Worm (Caenorhabditis elegans) whole organism, late embryonic: ENCODE measurements around the gene clec-71.

Experiments used
- C38D4.7 ChIP-seq: fragments of 200-800 bp; sonication (Bioruptor generic); optimal IDR thresholded peaks from 2 replicates; lab custom pipeline; 2018; ENCODE audit warnings: mild to moderate bottlenecking, missing genetic modification characterization, moderate library complexity, missing compliant biosample characterization
- F13H6.1 ChIP-seq: sonication (generic microtip); optimal IDR thresholded peaks from 2 replicates; lab custom pipeline; 2016; ENCODE audit warnings: missing genetic modification characterization, missing compliant biosample characterization
- T23F11.4 ChIP-seq: fragments of 200-800 bp; sonication (Bioruptor generic); optimal IDR thresholded peaks from 2 replicates; lab custom pipeline; 2018; ENCODE audit warnings: mild to moderate bottlenecking, missing genetic modification characterization, missing compliant biosample characterization
- Y22D7AL.16 ChIP-seq: sonication (generic microtip); optimal IDR thresholded peaks from 2 replicates; lab custom pipeline; 2016; ENCODE audit warnings: missing genetic modification characterization, missing compliant biosample characterization
- ceh-18 ChIP-seq: sonication (generic microtip); optimal IDR thresholded peaks from 2 replicates; lab custom pipeline; 2016; ENCODE audit warnings: missing genetic modification characterization, missing compliant biosample characterization
- ceh-19 ChIP-seq: fragments of 200-800 bp; sonication (Bioruptor generic); optimal IDR thresholded peaks from 2 replicates; lab custom pipeline; 2018; ENCODE audit warnings: mild to moderate bottlenecking, missing genetic modification characterization, missing compliant biosample characterization
- ceh-2 ChIP-seq: sonication (generic microtip); optimal IDR thresholded peaks from 2 replicates; lab custom pipeline; 2016; ENCODE audit warnings: missing genotype, missing genetic modification characterization, missing compliant biosample characterization
- ceh-22 ChIP-seq: sonication (generic microtip); optimal IDR thresholded peaks from 2 replicates; lab custom pipeline; 2017; ENCODE audit warnings: missing biosample characterization, missing genetic modification characterization
- ceh-24 ChIP-seq: sonication (generic microtip); optimal IDR thresholded peaks from 2 replicates; lab custom pipeline; 2016; ENCODE audit warnings: mild to moderate bottlenecking, missing genetic modification characterization, missing compliant biosample characterization
- ceh-31 ChIP-seq: sonication (generic microtip); optimal IDR thresholded peaks from 2 replicates; lab custom pipeline; 2016; ENCODE audit warnings: missing genetic modification characterization, missing compliant biosample characterization
- ceh-6 ChIP-seq: fragments of 200-800 bp; sonication (Bioruptor generic); optimal IDR thresholded peaks from 2 replicates; lab custom pipeline; 2018; ENCODE audit warnings: mild to moderate bottlenecking, missing genetic modification characterization, missing compliant biosample characterization
- ceh-9 ChIP-seq: sonication (generic microtip); optimal IDR thresholded peaks from 2 replicates; lab custom pipeline; 2016; ENCODE audit warnings: mild to moderate bottlenecking, missing genetic modification characterization, inconsistent platforms, missing compliant biosample characterization
- dmd-4 ChIP-seq: sonication (generic microtip); optimal IDR thresholded peaks from 2 replicates; lab custom pipeline; 2016; ENCODE audit warnings: borderline replicate concordance, missing genetic modification characterization, missing compliant biosample characterization
- elt-2 ChIP-seq: sonication (generic microtip); optimal IDR thresholded peaks from 2 replicates; lab custom pipeline; 2016; ENCODE audit warnings: missing genetic modification reagents, missing genetic modification characterization, missing compliant biosample characterization
- ets-4 ChIP-seq: sonication (generic microtip); optimal IDR thresholded peaks from 2 replicates; lab custom pipeline; 2016; ENCODE audit warnings: missing genetic modification characterization, missing compliant biosample characterization
- eyg-1 ChIP-seq: sonication (generic microtip); optimal IDR thresholded peaks from 2 replicates; lab custom pipeline; 2016; ENCODE audit warnings: missing genotype, missing genetic modification characterization, missing compliant biosample characterization
- fax-1 ChIP-seq: sonication (generic microtip); optimal IDR thresholded peaks from 2 replicates; lab custom pipeline; 2016; ENCODE audit warnings: missing genotype, missing genetic modification characterization, missing compliant biosample characterization
- fkh-10 ChIP-seq: fragments of 150-350 bp; optimal IDR thresholded peaks from 2 replicates; lab custom pipeline; 2014; ENCODE audit warnings: missing biosample characterization, missing genetic modification reagents, missing genetic modification characterization
- lim-6 ChIP-seq: sonication (generic microtip); optimal IDR thresholded peaks from 2 replicates; lab custom pipeline; 2016; ENCODE audit warnings: missing genetic modification characterization, missing compliant biosample characterization
- madf-2 ChIP-seq: sonication (generic microtip); optimal IDR thresholded peaks from 2 replicates; lab custom pipeline; 2017; ENCODE audit warnings: missing genetic modification characterization, missing compliant biosample characterization
- mec-3 ChIP-seq: sonication (generic microtip); optimal IDR thresholded peaks from 2 replicates; lab custom pipeline; 2016; ENCODE audit warnings: borderline replicate concordance, missing genetic modification characterization, missing compliant biosample characterization
- nfya-1 ChIP-seq: sonication (generic microtip); optimal IDR thresholded peaks from 2 replicates; lab custom pipeline; 2017; ENCODE audit warnings: missing genetic modification characterization, mild to moderate bottlenecking, missing compliant biosample characterization, antibody characterized with exemption, moderate library complexity
- nhr-11 ChIP-seq: fragments of 150-350 bp; optimal IDR thresholded peaks from 2 replicates; lab custom pipeline; 2014; ENCODE audit warnings: missing biosample characterization, missing genetic modification characterization
- nhr-232 ChIP-seq: sonication (generic microtip); optimal IDR thresholded peaks from 2 replicates; lab custom pipeline; 2016; ENCODE audit warnings: missing genetic modification characterization, missing compliant biosample characterization
- pag-3 ChIP-seq: sonication (generic microtip); optimal IDR thresholded peaks from 2 replicates; lab custom pipeline; 2016; ENCODE audit warnings: missing compliant biosample characterization, missing genetic modification characterization, borderline replicate concordance
- pat-9 ChIP-seq: fragments of 200-800 bp; sonication (Bioruptor generic); optimal IDR thresholded peaks from 2 replicates; lab custom pipeline; 2018; ENCODE audit warnings: mild to moderate bottlenecking, missing genetic modification characterization, moderate library complexity, missing compliant biosample characterization
- pax-1 ChIP-seq: fragments of 150-350 bp; optimal IDR thresholded peaks from 2 replicates; lab custom pipeline; 2014; ENCODE audit warnings: missing biosample characterization, missing genetic modification characterization
- pha-2 ChIP-seq: sonication (generic microtip); optimal IDR thresholded peaks from 2 replicates; lab custom pipeline; 2017; ENCODE audit warnings: mild to moderate bottlenecking, missing genetic modification characterization, missing compliant biosample characterization
- pha-4 ChIP-seq: fragments of 150-350 bp; optimal IDR thresholded peaks from 2 replicates; lab custom pipeline; 2018; ENCODE audit warnings: missing biosample characterization, missing genetic modification reagents, missing genetic modification characterization
- ref-2 ChIP-seq: sonication (generic microtip); optimal IDR thresholded peaks from 2 replicates; lab custom pipeline; 2016; ENCODE audit warnings: missing genetic modification characterization, missing compliant biosample characterization
- rnt-1 ChIP-seq: sonication (generic microtip); optimal IDR thresholded peaks from 2 replicates; lab custom pipeline; 2016; ENCODE audit warnings: missing genetic modification characterization, missing compliant biosample characterization
- sox-2 ChIP-seq: fragments of 200-800 bp; sonication (Bioruptor generic); IDR thresholded peaks from 2 replicates; pipeline ENCODE4 v1.3.6; 2022; ENCODE audit warnings: missing genetic modification reagents, missing genetic modification characterization, missing compliant biosample characterization
- syd-9 ChIP-seq: sonication (generic microtip); optimal IDR thresholded peaks from 2 replicates; lab custom pipeline; 2016; ENCODE audit warnings: mild to moderate bottlenecking, missing genetic modification characterization, moderate library complexity, missing compliant biosample characterization
- tbx-2 ChIP-seq: sonication (generic microtip); optimal IDR thresholded peaks from 2 replicates; lab custom pipeline; 2016; ENCODE audit warnings: missing genetic modification characterization, missing compliant biosample characterization
- ttx-3 ChIP-seq: sonication (generic microtip); optimal IDR thresholded peaks from 2 replicates; lab custom pipeline; 2016; ENCODE audit warnings: missing genetic modification reagents, missing genetic modification characterization, missing compliant biosample characterization
- unc-42 ChIP-seq: sonication (generic microtip); optimal IDR thresholded peaks from 2 replicates; lab custom pipeline; 2016; ENCODE audit warnings: missing genotype, missing genetic modification characterization, missing compliant biosample characterization
- zip-5 ChIP-seq: sonication (generic microtip); optimal IDR thresholded peaks from 2 replicates; lab custom pipeline; 2016; ENCODE audit warnings: missing genetic modification characterization, missing compliant biosample characterization

clec-71 gene

DNA sequence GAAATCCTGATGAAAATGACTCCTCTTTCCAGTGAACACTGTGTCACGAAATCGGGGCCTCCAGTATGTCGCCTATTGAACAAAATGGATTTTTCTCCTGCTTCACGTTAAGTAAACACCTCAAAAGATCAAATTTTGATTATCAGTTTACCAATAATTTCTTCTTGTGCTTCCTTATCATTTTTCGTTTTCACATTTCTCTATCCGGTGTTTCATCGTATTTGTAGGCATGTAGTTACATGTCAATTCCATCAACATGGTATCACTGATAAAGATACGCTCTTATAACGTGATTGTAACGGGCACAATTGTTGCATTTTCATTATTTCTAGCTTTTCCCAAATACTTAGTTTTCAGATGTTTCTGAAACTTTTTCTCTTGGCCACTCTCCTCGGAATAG, 7.2 kb downstream of the clec-71 start, which contains the start of gene clec-72:
clec-72 (plus strand) TSS at position 358 of the 400 bp plus-strand sequence.
- TF ChIP-seq mec-3 (tag; lab: Kevin White, UChicago) (no peak), elt-2 (tag; lab: Kevin White, UChicago) (peak; percentile 29)

DNA sequence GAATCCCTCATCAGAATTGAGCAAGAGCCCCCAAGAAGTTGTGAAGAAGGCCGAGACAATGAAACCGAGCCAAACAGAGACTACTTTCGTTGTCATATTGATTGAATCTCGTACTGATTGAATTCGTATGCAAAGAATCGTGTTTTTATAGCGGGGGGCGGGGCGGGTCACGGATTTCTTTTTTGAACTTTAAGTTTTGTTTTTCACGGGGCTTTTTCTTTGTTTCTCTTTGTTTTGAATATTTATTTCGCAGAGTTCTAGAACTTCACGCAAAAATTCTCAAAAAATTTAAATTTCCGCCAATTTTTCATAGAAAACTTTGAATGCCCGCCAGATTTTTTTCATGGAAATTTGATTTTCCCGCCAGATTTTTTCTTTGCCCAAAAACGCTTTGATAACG, 18.8 kb downstream of the clec-71 start, which contains the start of gene clec-73:
clec-73 (minus strand) TSS at position 101 of the 400 bp plus-strand sequence.
- no peak for TF ChIP-seq C38D4.7 (GFP tag; lab: Kevin White, UChicago)
- TF ChIP-seq pha-2 (tag; lab: Kevin White, UChicago) = no peak
- TF ChIP-seq dmd-4 = no peak
- no peak for TF ChIP-seq ceh-22 (tag; lab: Kevin White, UChicago)
- no peak for TF ChIP-seq ceh-24 (tag; lab: Kevin White, UChicago)
- TF ChIP-seq T23F11.4 = no peak
- no peak for TF ChIP-seq fkh-10 (GFP tag; lab: Kevin White, UChicago)
- TF ChIP-seq Y22D7AL.16 (tag; lab: Kevin White, UChicago) = no peak
- TF ChIP-seq ceh-2 (tag; lab: Kevin White, UChicago) = no peak
- TF ChIP-seq ceh-31 = no peak
- TF ChIP-seq pag-3 (tag; lab: Kevin White, UChicago) = no peak
- no peak for TF ChIP-seq zip-5 (tag; lab: Kevin White, UChicago)
- no peak for TF ChIP-seq eyg-1
- TF ChIP-seq ttx-3 (tag; lab: Kevin White, UChicago) = no peak
- no peak for TF ChIP-seq syd-9 (tag; lab: Kevin White, UChicago)
- TF ChIP-seq ceh-18 (tag; lab: Kevin White, UChicago) = no peak
- TF ChIP-seq nhr-232 = no peak
- TF ChIP-seq madf-2 = no peak
- no peak for TF ChIP-seq sox-2 (GFP tag; lab: Robert Waterston, UW)
- TF ChIP-seq ceh-9 (tag; lab: Kevin White, UChicago) = no peak

DNA sequence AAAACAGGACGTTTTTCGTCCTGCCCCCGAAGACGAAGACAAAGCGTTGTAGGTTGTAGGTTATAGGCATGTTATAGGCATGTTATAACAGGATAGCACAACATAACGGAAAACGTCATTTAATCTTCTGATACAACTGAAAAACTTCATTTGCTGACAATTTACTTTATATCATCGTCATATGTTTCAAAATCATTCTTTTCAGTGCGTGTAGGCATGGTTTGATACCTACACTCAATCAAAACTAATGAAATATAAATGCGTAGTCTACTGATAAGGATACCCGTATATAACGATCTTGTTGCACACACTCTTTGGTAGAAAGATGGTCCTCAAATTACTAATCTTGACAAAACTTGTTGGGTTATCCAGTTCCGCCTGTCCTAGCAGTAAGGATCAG, 19.4 kb downstream of the clec-71 start, which contains the start of gene clec-74:
clec-74 (plus strand) TSS at position 301 of the 400 bp plus-strand sequence.
- no peak for TF ChIP-seq ets-4 (tag; lab: Kevin White, UChicago)
- no peak for TF ChIP-seq C38D4.7 (GFP tag; lab: Kevin White, UChicago)
- no peak for TF ChIP-seq F13H6.1 (tag; lab: Kevin White, UChicago)
- no peak for TF ChIP-seq fkh-10 (GFP tag; lab: Kevin White, UChicago)
- TF ChIP-seq ceh-6 (GFP tag; lab: Kevin White, UChicago) = no peak
- TF ChIP-seq pax-1 (tag; lab: Kevin White, UChicago) = no peak

DNA sequence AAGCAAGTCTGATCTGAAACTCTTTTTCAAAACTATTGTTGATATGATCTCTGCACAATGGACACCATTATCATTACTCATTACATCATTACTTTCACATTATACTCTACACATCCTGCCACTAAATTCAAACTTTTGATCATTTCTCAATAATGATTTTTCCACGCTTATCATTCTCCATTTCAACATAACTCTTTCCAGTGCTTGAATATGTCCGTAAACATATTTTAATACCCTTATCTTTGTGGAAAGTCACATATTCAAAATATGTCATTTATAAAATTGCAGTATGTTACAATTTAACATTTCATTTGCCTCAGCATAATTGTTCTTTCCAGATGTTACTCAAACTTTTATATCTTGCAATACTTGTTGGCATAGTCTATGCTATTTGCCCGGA, 23.1 kb downstream of the clec-71 start, which contains the start of gene clec-75:
clec-75 (plus strand) TSS at position 339 of the 400 bp plus-strand sequence.
- TF ChIP-seq F13H6.1 (tag; lab: Kevin White, UChicago) (no peak), dmd-4 (no peak), unc-42 (tag; lab: Kevin White, UChicago) (no peak), syd-9 (tag; lab: Kevin White, UChicago) (no peak), ceh-19 (no peak), zip-5 (tag; lab: Kevin White, UChicago) (no peak), ref-2 (no peak), ceh-18 (tag; lab: Kevin White, UChicago) (no peak), elt-2 (tag; lab: Kevin White, UChicago) (no peak), fax-1 (tag; lab: Kevin White, UChicago) (no peak), ceh-9 (tag; lab: Kevin White, UChicago) (no peak), pha-4 (tag; lab: Kevin White, UChicago) (no peak)

DNA sequence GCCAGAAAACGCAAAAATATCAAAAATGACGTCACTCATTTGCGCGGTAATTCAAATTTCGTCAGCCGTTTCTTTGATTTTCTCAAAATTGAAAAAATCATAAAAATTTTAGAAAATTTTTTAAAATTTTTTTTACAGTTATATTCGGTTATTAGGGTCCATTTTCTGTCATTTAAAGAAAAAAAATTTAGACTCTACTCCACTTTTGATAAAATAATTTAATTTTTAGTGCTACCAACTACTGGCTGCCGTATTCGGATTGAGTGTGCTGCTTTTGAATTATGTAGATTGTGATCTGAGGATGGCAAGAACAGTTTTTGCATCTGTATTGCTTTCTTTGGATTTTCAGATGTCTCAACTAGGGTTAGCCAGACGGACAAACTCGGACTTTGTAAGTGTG, 25.3 kb downstream of the clec-71 start, which contains the start of gene Y46C8AM.1:
Y46C8AM.1 (plus strand) TSS at position 301 of the 400 bp plus-strand sequence.
- TF ChIP-seq rnt-1 (no peak), nfya-1 (tag; lab: Kevin White, UChicago) (no peak), zip-5 (tag; lab: Kevin White, UChicago) (no peak), eyg-1 (no peak), nhr-11 (tag; lab: Kevin White, UChicago) (no peak), lim-6 (tag; lab: Kevin White, UChicago) (no peak), syd-9 (tag; lab: Kevin White, UChicago) (no peak), pat-9 (tag; lab: Kevin White, UChicago) (no peak), F13H6.1 (tag; lab: Kevin White, UChicago) (no peak), tbx-2 (tag; lab: Kevin White, UChicago) (no peak), pax-1 (tag; lab: Kevin White, UChicago) (no peak)
